Fruit fly (Drosophila melanogaster) whole organism, prepupa: Measurements from ENCODE around the gene CG31933.

Experiments used
- CG10631 ChIP-seq: fragments of 200-800 bp; sonication (Bioruptor generic); optimal IDR thresholded peaks from 2 replicates; lab custom pipeline; 2016; ENCODE audit warnings: missing biosample characterization, missing genetic modification characterization
- CG10669 ChIP-seq: fragments of 200-800 bp; sonication (Bioruptor generic); optimal IDR thresholded peaks from 3 replicates; lab custom pipeline; 2018; ENCODE audit warnings: missing biosample characterization, mild to moderate bottlenecking, missing genetic modification characterization, moderate library complexity
- CG11762 ChIP-seq: fragments of 200-800 bp; sonication (Bioruptor generic); optimal IDR thresholded peaks from 3 replicates; lab custom pipeline; 2016; ENCODE audit warnings: missing biosample characterization, missing genetic modification characterization; ENCODE audit not compliant: insufficient read depth
- CG11902 ChIP-seq: fragments of 200-800 bp; sonication (Bioruptor generic); optimal IDR thresholded peaks from 3 replicates; lab custom pipeline; 2016; ENCODE audit warnings: missing biosample characterization, missing genetic modification characterization
- CG15336 ChIP-seq: fragments of 200-800 bp; sonication (Bioruptor generic); IDR thresholded peaks from 2 replicates; pipeline ENCODE4 v1.3.6; 2022; ENCODE audit warnings: missing biosample characterization, missing genetic modification characterization
- CG3032 ChIP-seq: fragments of 200-800 bp; optimal IDR thresholded peaks from 2 replicates; lab custom pipeline; 2019; ENCODE audit warnings: missing biosample characterization, mild to moderate bottlenecking, missing genetic modification characterization, moderate library complexity
- CG31627 ChIP-seq: fragments of 200-800 bp; sonication (Bioruptor generic); optimal IDR thresholded peaks from 3 replicates; lab custom pipeline; 2016; ENCODE audit warnings: missing biosample characterization, missing genetic modification characterization
- CG32006 ChIP-seq: fragments of 200-800 bp; sonication (Bioruptor generic); optimal IDR thresholded peaks from 3 replicates; lab custom pipeline; 2017; ENCODE audit warnings: missing biosample characterization, mild to moderate bottlenecking, missing genetic modification characterization
- CG34406 ChIP-seq: fragments of 200-800 bp; sonication (Bioruptor generic); optimal IDR thresholded peaks from 3 replicates; lab custom pipeline; 2016; ENCODE audit warnings: missing biosample characterization, missing genetic modification characterization
- CG3919 ChIP-seq: fragments of 200-800 bp; sonication (Bioruptor generic); optimal IDR thresholded peaks from 3 replicates; lab custom pipeline; 2016; ENCODE audit warnings: missing biosample characterization, missing genetic modification characterization
- CG4318 ChIP-seq: fragments of 200-800 bp; sonication (Bioruptor generic); optimal IDR thresholded peaks from 3 replicates; lab custom pipeline; 2017; ENCODE audit warnings: missing biosample characterization, mild to moderate bottlenecking, missing genetic modification characterization
- CG6163 ChIP-seq: fragments of 200-800 bp; sonication (Bioruptor generic); IDR thresholded peaks from 3 replicates; pipeline ENCODE4 v1.3.6; 2022; ENCODE audit warnings: missing biosample characterization, missing genetic modification characterization
- CG6276 ChIP-seq: fragments of 200-800 bp; sonication (Bioruptor generic); optimal IDR thresholded peaks from 2 replicates; lab custom pipeline; 2017; ENCODE audit warnings: missing biosample characterization, mild to moderate bottlenecking, missing genetic modification characterization
- CG6792 ChIP-seq: fragments of 200-800 bp; sonication (Bioruptor generic); optimal IDR thresholded peaks from 3 replicates; lab custom pipeline; 2016; ENCODE audit warnings: missing biosample characterization, missing genetic modification characterization
- CG6808 ChIP-seq: fragments of 200-800 bp; sonication (Bioruptor generic); optimal IDR thresholded peaks from 3 replicates; lab custom pipeline; 2017; ENCODE audit warnings: missing biosample characterization, missing genetic modification characterization, mild to moderate bottlenecking, moderate library complexity, missing genetic modification reagents
- CG8119 ChIP-seq: fragments of 200-800 bp; sonication (Bioruptor generic); IDR thresholded peaks from 3 replicates; pipeline ENCODE4 v1.3.6; 2022; ENCODE audit warnings: missing biosample characterization, missing genetic modification characterization
- CG8319 ChIP-seq: fragments of 200-800 bp; sonication (Bioruptor generic); optimal IDR thresholded peaks from 3 replicates; lab custom pipeline; 2016; ENCODE audit warnings: missing biosample characterization, missing genetic modification characterization
- CG8632 ChIP-seq: fragments of 200-800 bp; sonication (Bioruptor generic); optimal IDR thresholded peaks from 3 replicates; lab custom pipeline; 2016; ENCODE audit warnings: missing biosample characterization, missing genetic modification characterization
- CG9139 ChIP-seq: fragments of 200-800 bp; sonication (Bioruptor generic); optimal IDR thresholded peaks from 3 replicates; lab custom pipeline; 2017; ENCODE audit warnings: missing biosample characterization, mild to moderate bottlenecking, missing genetic modification characterization
- Eip78C ChIP-seq: fragments of 200-800 bp; sonication (Bioruptor generic); peaks from one replicate; lab custom pipeline; 2016; ENCODE audit warnings: missing biosample characterization, missing genetic modification characterization
- Ets96B ChIP-seq: fragments of 200-800 bp; optimal IDR thresholded peaks from 2 replicates; lab custom pipeline; 2019; ENCODE audit warnings: missing biosample characterization, mild to moderate bottlenecking, missing genetic modification characterization, moderate library complexity
- Gug ChIP-seq: fragments of 200-800 bp; sonication (Bioruptor generic); IDR thresholded peaks from 2 replicates; pipeline ENCODE4 v1.3.6; 2022; ENCODE audit warnings: missing biosample characterization, missing genetic modification characterization
- Hr39 ChIP-seq: fragments of 200-800 bp; sonication (Bioruptor generic); optimal IDR thresholded peaks from 2 replicates; lab custom pipeline; 2016; ENCODE audit warnings: missing biosample characterization, missing genetic modification characterization
- Hr4 ChIP-seq: fragments of 200-800 bp; sonication (Bioruptor generic); optimal IDR thresholded peaks from 3 replicates; lab custom pipeline; 2016; ENCODE audit warnings: missing biosample characterization, missing genetic modification characterization
- Lpt ChIP-seq: fragments of 200-800 bp; sonication (Bioruptor generic); optimal IDR thresholded peaks from 3 replicates; lab custom pipeline; 2016; ENCODE audit warnings: missing biosample characterization, missing genetic modification characterization
- OdsH ChIP-seq: fragments of 200-800 bp; sonication (Bioruptor generic); optimal IDR thresholded peaks from 3 replicates; lab custom pipeline; 2016; ENCODE audit warnings: missing biosample characterization, missing genetic modification characterization
- Smox ChIP-seq: fragments of 200-800 bp; sonication (Bioruptor generic); optimal IDR thresholded peaks from 3 replicates; lab custom pipeline; 2016; ENCODE audit warnings: missing biosample characterization, missing genetic modification characterization
- Sox102F ChIP-seq: fragments of 200-800 bp; sonication (Bioruptor generic); optimal IDR thresholded peaks from 2 replicates; lab custom pipeline; 2016; ENCODE audit warnings: missing biosample characterization, mild to moderate bottlenecking, missing genetic modification characterization
- Sox14 ChIP-seq: fragments of 200-800 bp; sonication (Bioruptor generic); optimal IDR thresholded peaks from 3 replicates; lab custom pipeline; 2016; ENCODE audit warnings: missing biosample characterization, missing genetic modification characterization
- achi ChIP-seq: fragments of 200-800 bp; sonication (Bioruptor generic); optimal IDR thresholded peaks from 3 replicates; lab custom pipeline; 2016; ENCODE audit warnings: missing biosample characterization, missing genetic modification characterization
- acj6 ChIP-seq: fragments of 200-800 bp; sonication (Bioruptor generic); optimal IDR thresholded peaks from 3 replicates; lab custom pipeline; 2016; ENCODE audit warnings: missing biosample characterization, missing genetic modification characterization
- dac ChIP-seq: fragments of 200-800 bp; sonication (Bioruptor generic); optimal IDR thresholded peaks from 2 replicates; lab custom pipeline; 2017; ENCODE audit warnings: missing biosample characterization, mild to moderate bottlenecking, missing genetic modification characterization
- dsx ChIP-seq: fragments of 200-800 bp; optimal IDR thresholded peaks from 3 replicates; lab custom pipeline; 2019; ENCODE audit warnings: missing biosample characterization, mild to moderate bottlenecking, missing genetic modification characterization, moderate library complexity; ENCODE audit not compliant: poor library complexity, severe bottlenecking
- fd59A ChIP-seq: fragments of 200-800 bp; sonication (Bioruptor generic); optimal IDR thresholded peaks from 2 replicates; lab custom pipeline; 2017; ENCODE audit warnings: missing biosample characterization, mild to moderate bottlenecking, missing genetic modification characterization, missing genetic modification reagents
- fkh ChIP-seq: fragments of 200-800 bp; sonication (Bioruptor generic); optimal IDR thresholded peaks from 3 replicates; lab custom pipeline; 2017; ENCODE audit warnings: missing biosample characterization, mild to moderate bottlenecking, missing genetic modification characterization, moderate library complexity
- lz ChIP-seq: fragments of 200-800 bp; sonication (Bioruptor generic); optimal IDR thresholded peaks from 3 replicates; lab custom pipeline; 2016; ENCODE audit warnings: missing biosample characterization, missing genetic modification characterization
- pdm3 ChIP-seq: fragments of 200-800 bp; sonication (Bioruptor generic); optimal IDR thresholded peaks from 3 replicates; lab custom pipeline; 2016; ENCODE audit warnings: missing biosample characterization, missing genetic modification characterization
- spab ChIP-seq: fragments of 200-800 bp; sonication (Bioruptor generic); optimal IDR thresholded peaks from 2 replicates; lab custom pipeline; 2017; ENCODE audit warnings: missing biosample characterization, mild to moderate bottlenecking, missing genetic modification characterization, missing genetic modification reagents
- ss ChIP-seq, 2 experiments: fragments of 200-800 bp; sonication (Bioruptor generic); optimal IDR thresholded peaks; 2 replicates in 1 of 2; 3 replicates in 1 of 2; lab custom pipeline; 2017 to 2018; ENCODE audit warnings: mild to moderate bottlenecking in 2 of 2, missing biosample characterization in 2 of 2, missing genetic modification characterization in 2 of 2, moderate library complexity in 1 of 2
- svp ChIP-seq: fragments of 200-800 bp; sonication (Bioruptor generic); peaks from one replicate; lab custom pipeline; 2016; ENCODE audit warnings: missing biosample characterization, missing genetic modification characterization

CG31933 gene

dm6 chr2L:1823231-1823630 lies at the start of gene CG31933:
Gene CG31933 (minus strand): TSS chr2L:1823331.
- TF ChIP-seq pdm3 (GFP tag; lab: Kevin White, UChicago) (no peak), Sox102F (GFP tag; lab: Kevin White, UChicago) (no peak), Ets96B (tag; lab: Kevin White, UChicago) (no peak), CG3919 (GFP tag; lab: Kevin White, UChicago) (no peak), CG34406 (GFP tag; lab: Kevin White, UChicago) (no peak), spab (GFP tag; lab: Kevin White, UChicago) (no peak), fkh (GFP tag; lab: Kevin White, UChicago) (no peak), CG8119 (GFP tag; lab: Robert Waterston, UW) (no peak), Hr4 (GFP tag; lab: Kevin White, UChicago) (no peak), CG8632 (no peak), CG8319 (GFP tag; lab: Kevin White, UChicago) (no peak), CG31627 (GFP tag; lab: Kevin White, UChicago) (no peak), achi (GFP tag; lab: Kevin White, UChicago) (no peak), CG9139 (no peak), Lpt (GFP tag; lab: Kevin White, UChicago) (no peak)
- TF ChIP-seq, all 60 proteins: peak for 0

DNA sequence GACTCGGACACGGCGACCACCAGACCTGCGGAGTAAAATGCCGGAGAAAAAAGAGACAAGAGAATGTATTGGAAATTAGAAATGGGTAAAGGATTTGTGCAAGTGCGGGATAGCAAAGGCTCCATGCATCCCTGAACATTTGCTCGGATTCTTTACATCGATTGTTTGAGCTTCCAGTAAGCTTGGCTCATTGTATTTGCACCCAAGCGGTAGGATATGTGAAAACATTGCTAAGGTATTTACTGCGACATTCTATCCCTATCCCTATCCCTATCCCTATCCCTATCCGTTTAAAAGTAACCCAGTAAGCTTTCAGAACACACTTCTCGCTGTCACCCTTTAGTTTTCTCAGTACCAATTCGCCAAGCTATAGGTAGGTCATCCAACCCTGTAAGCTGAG lies 46.4 kb upstream of the CG31933 start, which contains the start of gene CG7295:
Gene CG7295, plus strand, starts transcription at position 301 of the 400 bp plus-strand sequence.
- TF ChIP-seq CG11762 (GFP tag; lab: Kevin White, UChicago): no peak
- TF ChIP-seq CG9139: no peak
- no peak for TF ChIP-seq CG10631
- no peak for TF ChIP-seq fd59A (GFP tag; lab: Kevin White, UChicago)
- TF ChIP-seq Smox (GFP tag; lab: Kevin White, UChicago): no peak
- TF ChIP-seq Ets96B (tag; lab: Kevin White, UChicago): no peak
- no peak for TF ChIP-seq CG11902 (GFP tag; lab: Kevin White, UChicago)
- TF ChIP-seq lz (GFP tag; lab: Kevin White, UChicago): no peak
- no peak for TF ChIP-seq CG15336 (GFP tag; lab: Robert Waterston, UW)
- no peak for TF ChIP-seq ss (GFP tag; optimal IDR thresholded peaks at IDR 0.05; lab: Kevin White, UChicago)

DNA sequence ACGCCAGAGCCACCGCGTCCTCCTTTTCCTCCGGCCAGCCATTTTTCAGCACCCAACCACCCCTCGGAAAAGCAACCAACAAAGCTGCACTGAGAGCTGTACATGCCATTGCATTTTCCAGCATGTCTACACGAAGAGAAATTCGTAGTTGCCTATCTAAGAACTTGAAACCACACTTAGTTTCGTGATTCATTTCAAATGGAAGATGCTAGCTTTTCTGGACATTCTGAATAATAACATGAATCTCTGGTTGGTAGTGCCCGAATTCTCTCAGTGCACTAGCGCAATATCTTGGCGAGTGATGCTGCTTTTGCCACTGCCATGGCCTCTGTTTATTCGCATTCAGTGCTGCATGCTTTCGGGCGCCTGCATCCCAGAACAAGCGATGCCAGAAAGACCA lies 38.9 kb upstream of the CG31933 start:
- peak; percentile 51; the same call in 1 of the 3 replicates for TF ChIP-seq CG6163 (GFP tag; lab: Robert Waterston, UW)
- peak; percentile 7 for TF ChIP-seq dsx
- no peak for TF ChIP-seq CG34406 (GFP tag; lab: Kevin White, UChicago)
- TF ChIP-seq CG32006: peak; percentile 42
- TF ChIP-seq CG3919 (GFP tag; lab: Kevin White, UChicago): peak; percentile 14
- peak; percentile 6 for TF ChIP-seq Hr39 (GFP tag; lab: Kevin White, UChicago)
- peak; percentile 17 for TF ChIP-seq acj6 (GFP tag; lab: Kevin White, UChicago)
- TF ChIP-seq Sox102F (GFP tag; lab: Kevin White, UChicago): no peak
- peak; percentile 3 for TF ChIP-seq CG6808
- TF ChIP-seq CG31627 (GFP tag; lab: Kevin White, UChicago): peak; percentile 9
- peak; percentile 29 for TF ChIP-seq Hr4 (GFP tag; lab: Kevin White, UChicago)
- peak in 1 of 2 experiments; percentile 20 for TF ChIP-seq ss (GFP tag; optimal IDR thresholded peaks at IDR 0.05; lab: Kevin White, UChicago)
- peak; percentile 62 for TF ChIP-seq svp
- no peak for TF ChIP-seq dac (GFP tag; lab: Kevin White, UChicago)
- TF ChIP-seq CG9139: no peak
- TF ChIP-seq OdsH (GFP tag; lab: Kevin White, UChicago): peak; percentile 36
- no peak for TF ChIP-seq CG4318 (GFP tag; lab: Kevin White, UChicago)
- TF ChIP-seq CG3032: no peak
- TF ChIP-seq CG10669 (GFP tag; lab: Kevin White, UChicago): peak; percentile 33
- TF ChIP-seq lz (GFP tag; lab: Kevin White, UChicago): peak; percentile 2
- TF ChIP-seq CG6792: peak; percentile 17
- no peak for TF ChIP-seq Gug
- TF ChIP-seq CG6276 (GFP tag; lab: Kevin White, UChicago): peak; percentile 8
- TF ChIP-seq Eip78C (GFP tag; lab: Kevin White, UChicago): peak; percentile 65
- TF ChIP-seq Ets96B (tag; lab: Kevin White, UChicago): peak; percentile 17
- peak; percentile 2 for TF ChIP-seq Sox14 (GFP tag; lab: Kevin White, UChicago)
- no peak for TF ChIP-seq achi (GFP tag; lab: Kevin White, UChicago)
- TF ChIP-seq CG10631: peak; percentile 28
- no peak for TF ChIP-seq CG11902 (GFP tag; lab: Kevin White, UChicago)
